Fruit fly (Drosophila melanogaster): ENCODE results near the gene Hex-t2.

Gene Hex-t2

DNA sequence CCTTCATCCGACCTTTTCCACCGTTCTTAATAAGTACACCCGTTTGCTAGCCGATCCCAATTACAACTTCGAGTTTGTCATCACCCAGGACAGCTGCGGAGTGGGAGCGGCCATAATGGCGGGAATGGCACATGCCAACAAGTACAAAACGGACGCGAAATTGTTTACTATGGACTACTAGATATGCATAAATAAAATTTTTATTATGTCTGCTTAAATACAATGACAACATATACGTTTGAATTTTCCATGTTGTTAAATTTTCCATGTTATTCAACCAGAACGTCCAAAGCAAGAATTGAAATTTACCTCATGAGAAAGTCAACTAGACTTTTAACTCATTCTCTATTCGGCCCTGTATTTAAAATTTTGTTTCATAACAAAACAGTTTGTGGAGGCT is at the start of gene Hex-t2:
Gene Hex-t2, plus strand, starts transcription at position 301 of the 400 bp plus-strand sequence.
- no peak for TF ChIP-seq foxo (GFP tag; optimal IDR thresholded peaks at IDR 0.05)
- TF ChIP-seq jim (GFP tag; optimal IDR thresholded peaks at IDR 0.05), result no peak
- TF ChIP-seq lola (GFP tag; optimal IDR thresholded peaks at IDR 0.05), result no peak
- TF ChIP-seq Hr78 (GFP tag; optimal IDR thresholded peaks at IDR 0.05), result no peak
- no peak for TF ChIP-seq dl (GFP tag; optimal IDR thresholded peaks at IDR 0.05; ENCODE audit: insufficient read depth in 1 of 2, partially characterized antibody in 2 of 2)
- TF ChIP-seq usp (GFP tag; optimal IDR thresholded peaks at IDR 0.05), result no peak
- no peak for TF ChIP-seq ey (GFP tag; optimal IDR thresholded peaks at IDR 0.05)
- TF ChIP-seq Rel (GFP tag; optimal IDR thresholded peaks at IDR 0.05), result no peak
- no peak for TF ChIP-seq Rel (tag; optimal IDR thresholded peaks at IDR 0.05)
- TF ChIP-seq CrebA (GFP tag; optimal IDR thresholded peaks at IDR 0.05; ENCODE audit: borderline replicate concordance), result no peak
- TF ChIP-seq OdsH (GFP tag; optimal IDR thresholded peaks at IDR 0.05), result no peak
- TF ChIP-seq psq (GFP tag; optimal IDR thresholded peaks at IDR 0.05), result no peak
- TF ChIP-seq CG9705 (GFP tag; optimal IDR thresholded peaks at IDR 0.05), result no peak
- no peak for TF ChIP-seq Sp1 (GFP tag; optimal IDR thresholded peaks at IDR 0.05)
- TF ChIP-seq br (GFP tag; optimal IDR thresholded peaks at IDR 0.05), result no peak

DNA sequence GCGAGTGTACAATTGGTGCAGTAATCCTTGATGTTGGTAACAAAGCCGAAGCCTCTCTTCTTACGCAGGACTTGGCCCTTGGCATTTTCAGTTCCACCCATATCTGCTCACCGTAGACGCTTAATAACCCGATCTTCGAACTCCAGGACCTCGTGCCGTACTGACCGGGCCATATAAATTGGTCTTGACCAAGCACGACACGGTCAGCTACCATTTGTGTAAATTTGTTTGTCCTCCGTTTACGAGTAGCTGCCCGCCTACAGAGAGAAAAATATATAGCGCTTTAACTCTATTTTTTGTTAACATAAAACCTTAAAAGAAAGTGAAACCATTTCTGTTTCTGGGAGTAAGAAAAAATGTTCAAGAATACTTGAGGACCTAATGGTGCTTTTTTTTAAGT is 46.9 kb upstream of the Hex-t2 start, which contains the start of gene ppk15:
Gene ppk15, minus strand, starts transcription at position 101 of the 400 bp plus-strand sequence.
- no peak for TF ChIP-seq Dif (GFP tag; optimal IDR thresholded peaks at IDR 0.05; ENCODE audit: partially characterized antibody)
- no peak for TF ChIP-seq brk (GFP tag; optimal IDR thresholded peaks at IDR 0.05)
- no peak for TF ChIP-seq ey (GFP tag; optimal IDR thresholded peaks at IDR 0.05)
- TF ChIP-seq woc (GFP tag; optimal IDR thresholded peaks at IDR 0.05), result no peak
- TF ChIP-seq foxo (GFP tag; optimal IDR thresholded peaks at IDR 0.05), result no peak
- TF ChIP-seq Hnf4 (GFP tag; optimal IDR thresholded peaks at IDR 0.05), result no peak
- TF ChIP-seq CG32264 (GFP tag; optimal IDR thresholded peaks at IDR 0.05), result no peak
- TF ChIP-seq tai (GFP tag; optimal IDR thresholded peaks at IDR 0.05), result no peak

DNA sequence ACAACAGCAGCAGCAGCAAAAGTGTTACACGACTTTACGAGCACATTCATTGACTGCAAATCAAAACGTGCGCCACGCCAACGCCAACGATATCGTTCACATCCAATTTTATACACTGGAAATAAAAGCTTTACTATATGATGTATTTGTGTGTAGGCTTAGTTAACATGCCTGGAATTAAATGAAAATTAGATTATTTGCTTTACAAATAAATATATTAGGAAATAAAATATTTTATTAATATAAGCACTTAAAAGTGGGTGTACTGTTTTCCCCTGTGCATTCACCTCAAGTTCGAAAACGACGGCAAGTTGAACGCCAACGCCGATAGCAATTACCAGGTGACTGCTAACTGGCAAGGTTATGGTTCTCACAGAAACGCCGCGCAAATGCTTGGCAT is 40.7 kb upstream of the Hex-t2 start:
- TF ChIP-seq OdsH (GFP tag; optimal IDR thresholded peaks at IDR 0.05), result no peak
- TF ChIP-seq usp (GFP tag; optimal IDR thresholded peaks at IDR 0.05), result no peak
- TF ChIP-seq CG32264 (GFP tag; optimal IDR thresholded peaks at IDR 0.05), result no peak
- no peak for TF ChIP-seq Hr78 (GFP tag; optimal IDR thresholded peaks at IDR 0.05)
- no peak for TF ChIP-seq Jra (GFP tag; optimal IDR thresholded peaks at IDR 0.05)
- TF ChIP-seq Dfd (GFP tag; optimal IDR thresholded peaks at IDR 0.05), result no peak
- no peak for TF ChIP-seq CG9705 (GFP tag; optimal IDR thresholded peaks at IDR 0.05)
- TF ChIP-seq Dif (GFP tag; optimal IDR thresholded peaks at IDR 0.05; ENCODE audit: partially characterized antibody), result no peak
- TF ChIP-seq CrebA (GFP tag; optimal IDR thresholded peaks at IDR 0.05; ENCODE audit: borderline replicate concordance), result no peak
- no peak for TF ChIP-seq ey (GFP tag; optimal IDR thresholded peaks at IDR 0.05)
- TF ChIP-seq psq (GFP tag; optimal IDR thresholded peaks at IDR 0.05), result no peak
- TF ChIP-seq woc (GFP tag; optimal IDR thresholded peaks at IDR 0.05), result no peak
- TF ChIP-seq Mio (GFP tag; optimal IDR thresholded peaks at IDR 0.05), result no peak
- no peak for TF ChIP-seq dl (GFP tag; optimal IDR thresholded peaks at IDR 0.05; ENCODE audit: insufficient read depth in 1 of 2, partially characterized antibody in 2 of 2)
- TF ChIP-seq Hr83 (GFP tag; optimal IDR thresholded peaks at IDR 0.05; ENCODE audit: poor library complexity, severe bottlenecking), result no peak
- no peak for TF ChIP-seq pan (optimal IDR thresholded peaks at IDR 0.05)
- no peak for TF ChIP-seq lola (GFP tag; optimal IDR thresholded peaks at IDR 0.05)
- no peak for TF ChIP-seq tai (GFP tag; optimal IDR thresholded peaks at IDR 0.05)
- TF ChIP-seq h (GFP tag; optimal IDR thresholded peaks at IDR 0.05), result no peak

DNA sequence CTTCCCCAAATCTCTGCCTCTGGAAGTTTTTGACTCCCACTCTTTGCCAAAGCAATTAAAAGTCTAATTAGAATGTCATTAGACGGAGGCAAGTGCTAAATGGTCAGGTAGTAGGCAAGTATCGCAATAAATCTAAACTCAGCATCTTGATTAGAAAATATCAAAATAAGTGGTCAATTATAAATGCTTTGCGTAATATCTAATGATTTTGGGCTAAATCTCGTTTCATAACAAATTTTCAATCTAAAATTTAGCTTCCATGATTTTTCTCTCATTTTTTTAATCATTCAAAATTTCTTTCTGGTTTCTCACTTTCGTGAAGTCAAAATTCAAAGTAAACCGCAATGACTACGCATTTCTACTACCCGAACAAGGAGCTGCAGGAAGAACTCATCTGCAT is 36.7 kb upstream of the Hex-t2 start, which contains the start of gene Ald2:
Gene Ald2, plus strand, starts transcription at position 301 of the 400 bp plus-strand sequence.
- TF ChIP-seq Vsx2 (GFP tag; optimal IDR thresholded peaks at IDR 0.05; ENCODE audit: partially characterized antibody) (no peak), N (GFP tag; optimal IDR thresholded peaks at IDR 0.05) (no peak), brk (GFP tag; optimal IDR thresholded peaks at IDR 0.05) (no peak), usp (GFP tag; optimal IDR thresholded peaks at IDR 0.05) (no peak), sage (GFP tag; optimal IDR thresholded peaks at IDR 0.05) (no peak), dmrt93B (GFP tag; optimal IDR thresholded peaks at IDR 0.05) (no peak), Jra (GFP tag; optimal IDR thresholded peaks at IDR 0.05) (no peak), GATAd (GFP tag; optimal IDR thresholded peaks at IDR 0.05) (no peak), Hr78 (GFP tag; optimal IDR thresholded peaks at IDR 0.05) (no peak), HLH106 (tag; optimal IDR thresholded peaks at IDR 0.05) (no peak)

All from whole organism, wandering third instar larva.